Fruit fly (Drosophila melanogaster) whole organism, larva: ENCODE measurements around the gene dhd.
A peak's percentile ranks its signal among the peaks of the same experiment; 100 is the strongest.

Source experiments
- noc ChIP-seq: fragments of 200-800 bp; sonication (Bioruptor generic); optimal IDR thresholded peaks from 3 replicates; lab custom pipeline; 2019; ENCODE audit warnings: missing biosample characterization, mild to moderate bottlenecking, missing genetic modification characterization, moderate library complexity

dhd gene

DNA sequence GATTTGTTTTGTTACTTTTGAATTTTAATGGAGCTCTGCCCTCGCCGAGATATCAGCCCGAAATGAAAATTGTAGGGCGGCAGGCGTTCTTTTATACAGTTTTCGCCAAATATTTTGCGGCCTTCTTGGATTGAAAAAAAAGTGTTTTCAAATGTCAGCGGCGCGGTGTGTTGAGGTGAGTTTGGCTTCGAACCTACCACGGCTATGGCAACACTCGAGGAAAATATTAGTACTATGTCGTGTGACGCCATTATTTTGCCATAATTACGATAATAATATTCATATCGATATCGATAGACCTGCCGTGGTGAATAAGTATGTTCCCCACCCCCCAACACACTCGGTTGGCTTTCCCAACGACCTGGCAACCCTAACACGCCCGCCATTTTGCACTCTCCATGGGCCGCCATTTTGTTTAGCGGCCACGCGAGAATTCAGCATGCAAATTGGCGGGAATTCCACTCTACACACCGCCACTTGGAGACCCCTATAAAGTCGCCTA lies at the start of gene dhd, which contains the start of gene TrxT:
TSS of gene dhd (plus strand) at position 334 of the 502 bp plus-strand sequence.
TSS of gene TrxT (minus strand) at position 51 of the 502 bp plus-strand sequence.
- no peak for TF ChIP-seq noc (tag; lab: Kevin White, UChicago)

DNA sequence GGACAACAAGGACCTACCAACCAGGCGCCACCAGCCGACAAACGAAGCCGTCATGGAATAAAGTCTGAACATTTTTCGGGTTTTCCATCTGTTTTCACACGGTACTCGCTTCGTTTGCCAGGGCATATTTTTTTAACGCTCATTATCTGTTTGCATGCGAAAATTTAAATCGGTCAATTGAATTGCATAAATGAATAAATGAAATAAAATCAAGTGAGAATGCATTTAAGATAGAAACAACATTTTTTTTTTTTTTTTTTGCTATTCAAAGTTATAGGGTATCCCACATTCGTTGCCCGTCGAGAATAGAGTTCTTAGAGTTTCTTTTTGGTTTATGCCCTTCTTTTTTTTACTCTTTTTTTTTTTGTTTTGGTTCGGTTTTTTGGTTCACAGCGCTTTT lies 26.1 kb upstream of the dhd start:
- TF ChIP-seq noc (tag; lab: Kevin White, UChicago), result no peak

DNA sequence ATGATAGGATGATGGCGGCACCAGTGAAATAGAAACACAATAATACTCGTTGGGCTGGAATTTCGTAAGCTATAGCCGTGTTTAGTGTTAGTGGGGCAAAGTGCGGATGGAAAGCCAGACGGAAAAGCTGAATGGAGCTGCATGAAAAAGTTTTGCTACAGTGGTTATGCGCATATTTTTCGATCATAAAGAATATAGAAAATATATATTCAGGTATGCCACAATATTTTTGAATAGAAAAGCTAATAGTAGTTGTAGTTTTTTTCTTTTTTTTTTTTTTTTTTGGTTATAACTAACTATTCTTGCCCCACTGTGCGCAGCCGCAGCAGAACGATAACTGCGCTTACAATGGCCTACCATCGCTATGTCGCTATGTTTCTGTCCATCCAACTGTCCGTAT lies 25.5 kb upstream of the dhd start:
- no peak for TF ChIP-seq noc (tag; lab: Kevin White, UChicago)

DNA sequence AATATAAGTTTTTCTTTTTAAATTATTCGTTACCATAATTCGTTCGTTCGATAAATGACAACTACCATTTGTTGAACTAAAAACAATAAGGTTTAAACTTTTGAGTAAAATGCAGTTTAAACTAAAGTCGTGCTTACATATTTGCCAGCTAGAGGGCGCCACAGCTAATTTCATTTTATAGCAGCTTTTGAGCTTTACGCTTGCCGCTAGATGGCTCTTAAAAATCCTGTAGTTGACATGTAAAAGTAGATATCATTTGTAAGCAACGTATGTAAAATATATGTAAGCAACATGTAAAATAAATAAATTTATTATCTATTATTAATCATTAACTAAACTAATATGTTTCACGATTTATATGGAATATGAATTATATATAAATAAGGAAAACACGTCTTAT lies 22.3 kb upstream of the dhd start:
- TF ChIP-seq noc (tag; lab: Kevin White, UChicago), result no peak

DNA sequence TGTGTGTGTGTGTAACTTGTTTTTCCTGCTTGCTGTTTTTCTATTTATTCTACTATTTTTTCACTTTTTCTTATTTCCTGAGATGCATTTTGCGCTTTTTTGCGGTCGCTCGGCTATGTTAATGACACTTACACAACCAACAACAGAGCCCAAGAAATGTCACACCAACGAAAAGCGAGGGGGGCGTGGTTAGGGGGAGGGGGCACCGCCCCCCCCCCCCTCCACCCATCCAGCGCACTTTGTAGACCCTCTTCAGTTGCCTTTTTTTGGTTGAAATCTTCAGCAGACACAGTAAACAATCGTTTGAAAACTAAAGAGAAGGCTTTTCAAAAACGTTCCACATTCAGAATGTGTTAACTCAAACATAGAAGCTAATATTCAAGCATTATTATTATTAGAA lies 18.8 kb upstream of the dhd start:
- TF ChIP-seq noc (tag; lab: Kevin White, UChicago), result no peak

DNA sequence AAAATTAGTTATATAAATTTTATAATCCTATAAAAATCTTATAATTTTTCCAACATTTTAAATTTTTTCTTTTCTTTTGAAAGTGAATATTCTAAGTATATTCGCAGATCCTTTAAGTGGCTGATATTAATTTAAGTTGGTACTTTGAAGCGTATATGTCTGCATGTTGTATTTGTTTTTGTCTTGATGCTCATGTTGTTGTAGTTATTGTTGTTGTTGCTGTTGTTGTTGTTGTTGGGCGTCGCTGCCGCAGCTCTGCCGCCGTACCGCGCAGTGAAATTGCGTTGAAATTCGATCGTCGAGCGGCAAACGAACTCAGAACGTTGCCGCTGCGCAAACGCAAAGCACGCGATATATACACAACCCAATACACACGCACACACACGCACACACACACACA lies 16.2 kb upstream of the dhd start, which contains the start of gene CG42749:
TSS of gene CG42749 (plus strand) at position 301 of the 400 bp plus-strand sequence.
- no peak for TF ChIP-seq noc (tag; lab: Kevin White, UChicago)

DNA sequence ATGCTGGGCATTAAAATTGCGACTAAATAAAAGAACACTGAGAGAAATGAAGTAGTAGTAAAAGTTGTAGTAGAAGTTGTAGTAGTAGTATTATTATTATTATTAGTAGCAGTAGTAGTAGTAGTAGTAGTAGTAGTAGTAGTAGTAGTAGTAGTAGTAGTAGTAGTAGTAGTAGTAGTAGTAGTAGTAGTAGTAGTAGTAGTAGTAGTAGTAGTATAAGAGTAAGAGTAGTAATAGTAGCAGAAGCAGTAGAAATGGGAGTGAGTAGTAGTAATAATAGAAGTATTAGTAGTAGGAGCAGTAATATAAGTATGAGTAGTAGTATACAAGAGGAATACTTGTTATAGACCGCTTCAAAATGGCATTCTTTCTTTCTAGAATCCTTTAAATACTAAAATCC lies 12.0 kb upstream of the dhd start:
- no peak for TF ChIP-seq noc (tag; lab: Kevin White, UChicago)

DNA sequence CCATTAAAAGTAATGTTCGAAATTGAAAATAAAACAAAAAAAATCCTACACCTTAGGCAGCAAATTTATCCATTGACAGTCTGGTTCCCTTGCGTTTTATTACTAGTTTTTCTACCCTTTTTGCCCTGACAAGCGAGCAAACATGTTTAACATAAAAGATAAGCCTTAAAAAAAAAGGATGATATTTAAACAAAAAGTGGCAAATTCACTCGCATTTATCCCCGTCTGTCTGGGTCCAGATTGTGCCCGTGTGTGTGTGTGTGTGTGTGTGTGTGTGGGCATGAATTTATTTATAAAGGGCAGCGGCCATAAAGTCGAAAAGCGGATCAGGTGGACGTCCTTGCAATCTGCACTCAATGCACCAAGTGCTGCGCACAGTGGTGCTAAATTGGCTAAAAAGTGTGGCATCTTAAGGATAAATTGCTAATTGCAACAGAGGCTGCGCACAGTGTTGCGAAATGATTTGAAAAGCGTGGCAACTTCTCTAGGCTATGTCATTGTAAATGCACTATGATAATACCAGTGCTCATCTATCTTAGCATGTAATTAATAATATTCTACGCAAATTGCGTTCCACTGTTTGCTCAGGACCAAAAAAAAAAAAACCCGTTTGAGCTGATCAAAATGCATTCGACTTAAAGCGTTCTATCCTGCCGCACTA lies 11.2 kb upstream of the dhd start:
- no peak for TF ChIP-seq noc (tag; lab: Kevin White, UChicago)

DNA sequence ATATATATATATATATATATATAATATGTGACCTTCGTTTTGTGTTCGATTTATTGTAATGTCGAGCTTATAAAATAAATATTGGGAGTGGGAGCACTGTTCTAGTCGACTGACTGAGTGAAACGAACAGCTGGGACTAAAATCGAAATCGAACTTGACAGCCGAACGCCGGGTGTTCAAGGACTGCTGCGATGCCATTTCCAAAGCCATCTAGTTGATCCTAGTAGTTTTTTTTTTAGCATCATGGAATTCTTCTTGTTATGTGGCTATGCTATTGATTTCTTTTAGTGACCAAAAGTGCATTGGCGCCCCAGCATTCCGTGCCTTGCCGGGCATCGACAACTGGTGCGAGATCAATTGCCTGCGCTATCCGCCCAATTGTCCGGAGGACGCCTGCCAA lies 6.4 kb upstream of the dhd start, which contains the start of gene CG3323:
TSS of gene CG3323 (minus strand) at position 101 of the 400 bp plus-strand sequence.
- TF ChIP-seq noc (tag; lab: Kevin White, UChicago), result no peak

DNA sequence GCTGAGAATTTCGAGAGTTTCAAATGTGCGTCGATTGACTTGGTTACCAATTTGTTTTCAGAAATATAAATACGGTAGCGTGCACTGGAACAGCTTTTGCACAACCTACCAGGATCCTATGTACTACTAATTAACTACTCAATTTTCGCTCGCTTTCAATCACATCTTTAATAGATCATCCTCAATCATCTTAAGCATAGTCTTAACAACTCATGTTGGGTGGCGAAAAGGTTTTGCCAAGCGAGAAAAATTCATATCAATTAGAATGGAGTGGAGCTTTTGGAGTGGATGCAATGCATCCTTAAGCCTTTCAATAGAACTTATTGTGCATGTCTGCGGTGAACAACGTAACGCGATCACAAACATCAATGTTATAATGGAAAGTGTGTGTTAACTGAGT lies 4.7 kb upstream of the dhd start, which contains the start of gene CG17764:
TSS of gene CG17764 (minus strand) at position 101 of the 400 bp plus-strand sequence.
- TF ChIP-seq noc (tag; lab: Kevin White, UChicago), result no peak

DNA sequence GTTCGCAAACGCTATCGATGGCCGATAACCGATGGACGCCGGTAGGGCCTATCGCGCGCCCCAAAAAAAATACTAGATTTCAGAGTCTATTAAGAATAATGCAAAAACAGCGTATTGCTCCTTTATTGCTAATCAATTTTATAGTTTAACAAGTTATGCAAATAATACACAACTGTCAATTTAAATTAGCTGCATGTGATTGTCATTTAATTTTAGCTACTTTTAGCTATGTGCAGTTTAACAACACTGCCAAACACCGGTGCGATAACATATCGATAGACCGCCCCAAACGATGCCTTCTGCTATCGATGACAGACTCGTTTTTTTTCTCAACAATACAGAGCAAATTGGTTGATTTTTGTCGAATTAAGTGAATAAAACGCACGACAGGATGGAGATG lies 3.0 kb upstream of the dhd start, which contains the start of the genes Cdk7 and snf:
TSS of gene Cdk7 (minus strand) at position 21 of the 400 bp plus-strand sequence.
TSS of gene snf (plus strand) at position 280 of the 400 bp plus-strand sequence.
- TF ChIP-seq noc (tag; lab: Kevin White, UChicago), result no peak

DNA sequence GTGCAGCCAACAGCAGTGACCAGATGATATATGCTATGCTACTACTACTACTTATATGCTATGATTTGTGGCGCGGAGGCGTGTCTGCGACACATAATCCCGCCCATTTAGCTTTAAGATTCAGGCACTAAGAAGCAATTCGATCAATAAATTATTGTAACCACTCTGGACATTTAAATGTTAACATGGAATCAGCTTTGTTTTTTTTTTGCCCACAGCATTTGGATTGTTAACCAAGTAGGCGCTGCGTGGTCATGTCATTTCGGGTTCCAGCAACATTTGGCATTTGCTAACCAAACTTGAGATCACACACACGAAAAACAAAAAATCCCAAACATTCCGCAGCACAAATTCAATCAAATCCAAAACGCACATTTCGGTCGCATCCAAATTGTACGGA lies 987 bp downstream of the dhd start, which contains the start of gene CG4198:
TSS of gene CG4198 (plus strand) at position 301 of the 400 bp plus-strand sequence.
- TF ChIP-seq noc (tag; lab: Kevin White, UChicago), result no peak

DNA sequence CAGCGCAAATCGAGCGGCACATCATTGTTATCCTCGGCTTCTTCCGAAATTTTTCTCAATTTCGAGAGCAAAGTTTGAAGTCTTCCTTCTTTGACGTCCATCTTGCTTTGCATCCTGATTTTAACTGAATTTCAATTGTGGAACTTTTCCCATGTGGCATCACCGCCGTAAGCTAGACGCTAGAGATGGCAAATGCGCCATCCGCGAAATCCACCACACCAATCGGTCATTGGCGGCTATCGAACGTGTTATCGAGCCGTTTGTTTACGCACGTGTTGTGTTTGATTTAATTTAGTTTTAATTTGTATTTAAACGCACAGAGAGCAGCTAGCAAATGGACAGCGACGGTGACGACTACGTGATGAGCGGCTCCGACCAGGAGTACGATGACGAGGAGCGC lies 5.2 kb downstream of the dhd start, which contains the start of the genes CG15930 and Sas10:
TSS of gene CG15930 (minus strand) at position 126 of the 400 bp plus-strand sequence.
TSS of gene Sas10 (plus strand) at position 240 of the 400 bp plus-strand sequence.
- TF ChIP-seq noc (tag; lab: Kevin White, UChicago), result no peak

DNA sequence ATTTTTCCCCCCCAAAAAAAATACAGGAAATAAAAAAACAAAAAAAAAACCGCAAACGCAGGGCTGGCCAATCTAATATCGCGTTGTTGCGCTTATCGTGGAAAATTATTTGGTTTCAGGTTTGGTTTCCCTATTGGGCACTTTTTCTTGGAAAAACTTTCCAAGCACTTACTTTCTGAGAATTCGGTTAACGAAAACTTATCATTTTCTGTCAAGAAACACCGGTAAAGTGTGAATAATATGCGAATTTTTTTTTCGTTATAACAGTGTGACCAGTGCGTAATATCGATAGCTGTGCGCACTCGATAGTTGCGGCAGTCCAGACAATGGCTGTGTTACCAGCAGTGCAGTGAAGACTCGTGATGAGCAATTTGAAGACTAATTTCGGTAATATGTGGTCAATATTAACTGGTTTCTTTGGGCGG lies 10.5 kb downstream of the dhd start, which contains the start of gene Rnp4F:
TSS of gene Rnp4F (minus strand) at position 238 of the 425 bp plus-strand sequence.
- TF ChIP-seq noc (tag; lab: Kevin White, UChicago), result peak; percentile 68

DNA sequence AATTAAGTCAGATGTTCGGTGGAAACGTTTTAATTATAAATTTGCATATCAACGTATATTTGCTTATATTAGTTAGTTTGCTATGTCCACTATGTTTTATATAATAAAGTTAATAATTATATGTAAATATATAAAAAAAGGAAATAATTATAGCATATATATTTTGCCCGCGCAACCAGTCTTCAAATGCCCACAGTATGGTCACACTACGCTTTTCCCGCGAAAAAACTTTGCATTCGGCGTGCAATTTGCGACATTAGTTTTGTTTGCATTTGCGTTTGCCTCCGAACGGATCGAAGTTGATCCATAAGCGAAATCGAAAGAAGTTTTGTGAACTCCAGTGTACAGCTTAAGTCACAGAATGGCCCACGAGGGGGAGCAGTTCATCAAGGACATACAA lies 11.7 kb downstream of the dhd start, which contains the start of gene Mcm3:
TSS of gene Mcm3 (plus strand) at position 220 of the 400 bp plus-strand sequence.
- no peak for TF ChIP-seq noc (tag; lab: Kevin White, UChicago)

DNA sequence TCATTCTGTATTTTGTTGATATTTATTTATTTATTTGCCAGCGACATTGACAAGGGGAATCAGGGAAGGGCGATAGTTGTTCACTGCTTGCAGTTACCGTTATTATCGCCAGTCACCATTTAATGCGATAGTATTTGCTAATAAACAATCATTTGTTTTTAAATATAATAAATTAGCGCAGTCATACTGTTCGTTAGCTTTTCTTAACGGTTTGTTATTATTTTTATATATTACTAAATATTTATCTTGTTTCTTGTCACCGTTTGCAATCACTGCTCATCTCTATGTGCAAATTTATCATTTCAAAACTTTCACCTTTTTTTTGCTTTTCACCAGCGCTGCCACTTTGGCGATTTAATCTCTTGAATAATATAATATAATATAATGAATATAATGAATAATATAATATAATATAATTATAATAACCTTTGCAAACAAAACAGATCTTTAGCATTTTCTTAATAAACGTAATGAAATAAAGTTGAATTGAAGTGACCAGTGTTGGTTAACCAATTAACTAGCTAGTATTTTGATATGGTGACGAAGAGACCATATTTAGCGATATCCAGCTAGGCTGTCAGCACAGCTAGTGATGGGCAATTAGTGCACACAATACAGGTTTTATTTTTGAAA lies 17.4 kb downstream of the dhd start, which contains the start of the genes CG3309 and XRCC1:
TSS of gene CG3309 (minus strand) at position 82 of the 633 bp plus-strand sequence.
TSS of gene XRCC1 (plus strand) at position 611 of the 633 bp plus-strand sequence.
- TF ChIP-seq noc (tag; lab: Kevin White, UChicago), result peak; percentile 5
